Fruit fly (Drosophila melanogaster) whole organism, embryonic: ENCODE data around the gene stas.
A peak's percentile ranks its signal among the peaks of the same experiment; 100 is the strongest.

ENCODE experiments used
- Abd-B ChIP-seq: fragments of 200-800 bp; sonication (Bioruptor generic); optimal IDR thresholded peaks from 2 replicates; lab custom pipeline; 2018; ENCODE audit warnings: missing biosample characterization, mild to moderate bottlenecking, missing genetic modification characterization, moderate library complexity
- Asciz ChIP-seq: fragments of 200-800 bp; sonication (Bioruptor generic); optimal IDR thresholded peaks from 2 replicates; lab custom pipeline; 2017; ENCODE audit warnings: missing biosample characterization, mild to moderate bottlenecking, missing genetic modification characterization, missing genetic modification reagents
- Awh ChIP-seq: fragments of 200-800 bp; sonication (Bioruptor generic); IDR thresholded peaks from 2 replicates; pipeline ENCODE4, ENCODE4 v1.3.6; 2022; ENCODE audit warnings: missing biosample characterization, missing genetic modification characterization
- CG10274 ChIP-seq: fragments of 200-800 bp; sonication (Bioruptor generic); optimal IDR thresholded peaks from 3 replicates; lab custom pipeline; 2017; ENCODE audit warnings: missing biosample characterization, mild to moderate bottlenecking, missing genetic modification characterization
- CG10565 ChIP-seq: fragments of 200-800 bp; sonication (Bioruptor generic); optimal IDR thresholded peaks from 3 replicates; lab custom pipeline; 2016; ENCODE audit warnings: missing biosample characterization, mild to moderate bottlenecking, missing genetic modification characterization
- CG12236 ChIP-seq: fragments of 200-800 bp; sonication (Bioruptor generic); optimal IDR thresholded peaks from 2 replicates; lab custom pipeline; 2016; ENCODE audit warnings: missing biosample characterization, missing genetic modification characterization
- CG12942 ChIP-seq: fragments of 200-800 bp; sonication (Bioruptor generic); optimal IDR thresholded peaks from 3 replicates; lab custom pipeline; 2016; ENCODE audit warnings: missing biosample characterization, missing genetic modification characterization
- CG13424 ChIP-seq: fragments of 200-800 bp; sonication (Bioruptor generic); optimal IDR thresholded peaks from 2 replicates; lab custom pipeline; 2019; ENCODE audit warnings: missing biosample characterization, mild to moderate bottlenecking, missing genetic modification characterization, moderate library complexity
- CG14860 ChIP-seq: fragments of 200-800 bp; sonication (Bioruptor generic); IDR thresholded peaks from 3 replicates; pipeline ENCODE4 v1.3.6; 2022; ENCODE audit warnings: missing biosample characterization, missing genetic modification characterization; ENCODE audit not compliant: partially characterized antibody
- CG15269 ChIP-seq: fragments of 200-800 bp; sonication (Bioruptor generic); optimal IDR thresholded peaks from 2 replicates; lab custom pipeline; 2018; ENCODE audit warnings: missing biosample characterization, mild to moderate bottlenecking, missing genetic modification characterization, moderate library complexity
- CG1602 ChIP-seq: fragments of 200-800 bp; sonication (Bioruptor generic); optimal IDR thresholded peaks from 3 replicates; lab custom pipeline; 2016; ENCODE audit warnings: missing biosample characterization, missing genetic modification characterization
- CG17802 ChIP-seq: fragments of 200-800 bp; sonication (Bioruptor generic); optimal IDR thresholded peaks from 2 replicates; lab custom pipeline; 2018; ENCODE audit warnings: missing biosample characterization, mild to moderate bottlenecking, missing genetic modification characterization, moderate library complexity
- CG17912 ChIP-seq: fragments of 200-800 bp; sonication (Bioruptor generic); optimal IDR thresholded peaks from 2 replicates; lab custom pipeline; 2018; ENCODE audit warnings: missing biosample characterization, mild to moderate bottlenecking, missing genetic modification characterization
- CG18619 ChIP-seq: fragments of 200-800 bp; sonication (Bioruptor generic); optimal IDR thresholded peaks from 3 replicates; lab custom pipeline; 2017; ENCODE audit warnings: missing biosample characterization, mild to moderate bottlenecking, missing genetic modification characterization
- CG3163 ChIP-seq: fragments of 200-800 bp; sonication (Bioruptor generic); optimal IDR thresholded peaks from 3 replicates; lab custom pipeline; 2016; ENCODE audit warnings: missing biosample characterization, missing genetic modification characterization
- CG34422 ChIP-seq: fragments of 200-800 bp; sonication (Bioruptor generic); IDR thresholded peaks from 3 replicates; pipeline ENCODE4 v1.3.6; 2022; ENCODE audit warnings: missing biosample characterization, missing genetic modification characterization
- CG4282 ChIP-seq: fragments of 200-800 bp; sonication (Bioruptor generic); optimal IDR thresholded peaks from 2 replicates; lab custom pipeline; 2016; ENCODE audit warnings: missing biosample characterization, missing genetic modification characterization
- CG4424 ChIP-seq: fragments of 200-800 bp; sonication (Bioruptor generic); optimal IDR thresholded peaks from 3 replicates; lab custom pipeline; 2016; ENCODE audit warnings: missing biosample characterization, missing genetic modification characterization
- CG4617 ChIP-seq: fragments of 200-800 bp; sonication (Bioruptor generic); optimal IDR thresholded peaks from 3 replicates; lab custom pipeline; 2016; ENCODE audit warnings: missing biosample characterization, missing genetic modification characterization, borderline replicate concordance
- CG6765 ChIP-seq: fragments of 200-800 bp; sonication (Bioruptor generic); optimal IDR thresholded peaks from 3 replicates; lab custom pipeline; 2017; ENCODE audit warnings: missing biosample characterization, mild to moderate bottlenecking, missing genetic modification characterization
- CG6791 ChIP-seq: fragments of 200-800 bp; sonication (Bioruptor generic); IDR thresholded peaks from 3 replicates; pipeline ENCODE4 v1.3.6; 2022; ENCODE audit warnings: missing biosample characterization, missing genetic modification characterization; ENCODE audit not compliant: partially characterized antibody
- CG7372 ChIP-seq: fragments of 200-800 bp; sonication (Bioruptor generic); IDR thresholded peaks from 2 replicates; pipeline ENCODE4 v1.3.6; 2022; ENCODE audit warnings: missing biosample characterization, missing genetic modification characterization
- CG9727 ChIP-seq: fragments of 200-800 bp; sonication (Bioruptor generic); optimal IDR thresholded peaks from 3 replicates; lab custom pipeline; 2017; ENCODE audit warnings: missing biosample characterization, mild to moderate bottlenecking, missing genetic modification characterization
- CG9876 ChIP-seq: fragments of 200-800 bp; sonication (Bioruptor generic); optimal IDR thresholded peaks from 2 replicates; lab custom pipeline; 2016; ENCODE audit warnings: missing biosample characterization, missing genetic modification characterization
- Dfd ChIP-seq, 2 experiments: fragments of >200 bp; optimal IDR thresholded peaks; 2 replicates each; lab custom pipeline; 2017; ENCODE audit warnings: missing biosample characterization in 2 of 2, missing genetic modification characterization in 2 of 2
- Ets97D ChIP-seq: fragments of 200-800 bp; sonication (Bioruptor generic); optimal IDR thresholded peaks from 3 replicates; lab custom pipeline; 2016; ENCODE audit warnings: missing biosample characterization, missing genetic modification characterization
- Fer3 ChIP-seq: fragments of 200-800 bp; sonication (Bioruptor generic); optimal IDR thresholded peaks from 2 replicates; lab custom pipeline; 2018; ENCODE audit warnings: missing biosample characterization, mild to moderate bottlenecking, missing genetic modification characterization, moderate library complexity
- Hmx ChIP-seq: fragments of 200-800 bp; sonication (Bioruptor generic); optimal IDR thresholded peaks from 2 replicates; lab custom pipeline; 2016; ENCODE audit warnings: missing biosample characterization, missing genetic modification characterization
- Nf-YB ChIP-seq: fragments of 200-800 bp; sonication (Bioruptor generic); optimal IDR thresholded peaks from 3 replicates; lab custom pipeline; 2019; ENCODE audit warnings: missing biosample characterization, mild to moderate bottlenecking, missing genetic modification characterization, moderate library complexity
- Side ChIP-seq: fragments of 200-800 bp; sonication (Bioruptor generic); optimal IDR thresholded peaks from 2 replicates; lab custom pipeline; 2016; ENCODE audit warnings: missing biosample characterization, missing genetic modification characterization
- Sin3A ChIP-seq: fragments of >200 bp; optimal IDR thresholded peaks from 2 replicates; lab custom pipeline; 2018
- Sox100B ChIP-seq: fragments of 200-800 bp; sonication (Bioruptor generic); optimal IDR thresholded peaks from 3 replicates; lab custom pipeline; 2018; ENCODE audit warnings: missing biosample characterization, mild to moderate bottlenecking, missing genetic modification characterization
- amos ChIP-seq: fragments of 200-800 bp; sonication (Bioruptor generic); IDR thresholded peaks from 2 replicates; pipeline ENCODE4 v1.3.6; 2022; ENCODE audit warnings: missing biosample characterization, missing genetic modification characterization; ENCODE audit not compliant: partially characterized antibody
- az2 ChIP-seq: fragments of 200-800 bp; sonication (Bioruptor generic); optimal IDR thresholded peaks from 3 replicates; lab custom pipeline; 2016; ENCODE audit warnings: missing biosample characterization, missing genetic modification characterization
- croc ChIP-seq: fragments of 200-800 bp; sonication (Bioruptor generic); conservative IDR thresholded peaks from 3 replicates; pipeline ENCODE4 v1.3.6; 2022; ENCODE audit warnings: missing biosample characterization, missing genetic modification characterization
- da ChIP-seq: fragments of 200-800 bp; sonication (Bioruptor generic); optimal IDR thresholded peaks from 2 replicates; lab custom pipeline; 2016; ENCODE audit warnings: missing biosample characterization, missing genetic modification characterization
- disco-r ChIP-seq: fragments of 200-800 bp; sonication (Bioruptor generic); optimal IDR thresholded peaks from 2 replicates; lab custom pipeline; 2016; ENCODE audit warnings: missing biosample characterization, missing genetic modification characterization
- dpn ChIP-seq, 2 experiments: fragments of 200-800 bp; sonication (Bioruptor generic); optimal IDR thresholded peaks; 3 replicates each; lab custom pipeline; 2016; ENCODE audit warnings: missing biosample characterization in 2 of 2, missing genetic modification characterization in 2 of 2
- fru ChIP-seq: fragments of >200 bp; optimal IDR thresholded peaks from 2 replicates; lab custom pipeline; 2017
- gce ChIP-seq: fragments of 200-800 bp; sonication (Bioruptor generic); IDR thresholded peaks from 3 replicates; pipeline ENCODE4 v1.3.6; 2022; ENCODE audit warnings: missing biosample characterization, missing genetic modification characterization
- gfzf ChIP-seq: fragments of 200-800 bp; sonication (Bioruptor generic); optimal IDR thresholded peaks from 2 replicates; lab custom pipeline; 2016; ENCODE audit warnings: missing biosample characterization, mild to moderate bottlenecking, missing genetic modification characterization, moderate library complexity
- luna ChIP-seq: fragments of 200-800 bp; sonication (Bioruptor generic); optimal IDR thresholded peaks from 2 replicates; lab custom pipeline; 2016; ENCODE audit warnings: missing biosample characterization, missing genetic modification characterization
- psq ChIP-seq: fragments of 200-800 bp; sonication (Bioruptor generic); optimal IDR thresholded peaks from 2 replicates; lab custom pipeline; 2017; ENCODE audit warnings: missing biosample characterization, missing genetic modification characterization
- salm ChIP-seq: fragments of 200-800 bp; sonication (Bioruptor generic); optimal IDR thresholded peaks from 2 replicates; lab custom pipeline; 2018; ENCODE audit warnings: missing biosample characterization, mild to moderate bottlenecking, missing genetic modification characterization
- stwl ChIP-seq: fragments of 200-800 bp; sonication (Bioruptor generic); optimal IDR thresholded peaks from 3 replicates; lab custom pipeline; 2018; ENCODE audit warnings: missing biosample characterization, mild to moderate bottlenecking, missing genetic modification characterization, moderate library complexity
- sug ChIP-seq: fragments of 200-800 bp; optimal IDR thresholded peaks from 2 replicates; lab custom pipeline; 2019; ENCODE audit warnings: missing biosample characterization, mild to moderate bottlenecking, missing genetic modification characterization, moderate library complexity
- tll ChIP-seq, 2 experiments: fragments of 200-800 bp in 1 of 2; fragments of >200 bp in 1 of 2; sonication (Bioruptor generic) in 1 of 2; optimal IDR thresholded peaks; 2 replicates each; lab custom pipeline; 2017 to 2019; ENCODE audit warnings: missing biosample characterization in 2 of 2, missing genetic modification characterization in 2 of 2, mild to moderate bottlenecking in 1 of 2, moderate library complexity in 1 of 2
- vfl ChIP-seq: fragments of 200-800 bp; sonication (Bioruptor generic); optimal IDR thresholded peaks from 2 replicates; lab custom pipeline; 2016; ENCODE audit warnings: missing biosample characterization, missing genetic modification characterization
- wor ChIP-seq: fragments of 200-800 bp; sonication (Bioruptor generic); IDR thresholded peaks from 2 replicates; pipeline ENCODE4 v1.3.6; 2022; ENCODE audit warnings: missing biosample characterization, missing genetic modification characterization
- zen ChIP-seq: fragments of 200-800 bp; sonication (Bioruptor generic); optimal IDR thresholded peaks from 3 replicates; lab custom pipeline; 2018; ENCODE audit warnings: missing biosample characterization, mild to moderate bottlenecking, missing genetic modification characterization, moderate library complexity

stas gene

dm6 chrX:17631996-17632612 is 4.4 kb upstream of the stas start, which contains the start of the genes corolla and ND-24 (continued):
- TF ChIP-seq da: peak; percentile 48
- peak; percentile 86 for TF ChIP-seq Awh
- TF ChIP-seq CG4282 (GFP tag; lab: Kevin White, UChicago): peak; percentile 67
- TF ChIP-seq fru (lab: Kevin White, UChicago): no peak
- peak; percentile 75 for TF ChIP-seq CG7372 (GFP tag; lab: Robert Waterston, UW)
- peak; percentile 90 for TF ChIP-seq CG34422 (GFP tag; lab: Robert Waterston, UW)
- TF ChIP-seq Dfd (GFP tag; optimal IDR thresholded peaks at IDR 0.05; lab: Kevin White, UChicago): no peak
- TF ChIP-seq CG15269 (tag; lab: Kevin White, UChicago): peak; percentile 78
- TF ChIP-seq Fer3 (tag; lab: Kevin White, UChicago): peak; percentile 82
- no peak for TF ChIP-seq Asciz (GFP tag; lab: Kevin White, UChicago)
- peak; percentile 60 for TF ChIP-seq CG6765 (GFP tag; lab: Kevin White, UChicago)
- TF ChIP-seq CG4617 (GFP tag; lab: Kevin White, UChicago): peak; percentile 76
- TF ChIP-seq zen (tag; lab: Kevin White, UChicago): peak; percentile 74
- TF ChIP-seq CG9876: peak; percentile 68
- no peak for TF ChIP-seq CG10274
- TF ChIP-seq CG3163 (GFP tag; lab: Kevin White, UChicago): peak; percentile 53
- TF ChIP-seq disco-r (GFP tag; lab: Kevin White, UChicago): peak; percentile 73
- peak; percentile 54 for TF ChIP-seq Hmx
- peak; percentile 59; the same call in 1 of the 3 replicates for TF ChIP-seq gce (GFP tag; lab: Robert Waterston, UW)
- peak; percentile 53 for TF ChIP-seq CG17802 (tag; lab: Kevin White, UChicago)
- TF ChIP-seq gfzf (GFP tag; lab: Kevin White, UChicago): peak; percentile 45
- TF ChIP-seq CG18619 (GFP tag; lab: Kevin White, UChicago): peak; percentile 68
- TF ChIP-seq tll (GFP tag; optimal IDR thresholded peaks at IDR 0.05; lab: Kevin White, UChicago): peak in 1 of 2 experiments; percentile 22
- peak; percentile 81 for TF ChIP-seq CG6791
- peak; percentile 77 for TF ChIP-seq stwl (tag; lab: Kevin White, UChicago)
- peak; percentile 85 for TF ChIP-seq az2 (GFP tag; lab: Kevin White, UChicago)
- peak; percentile 75 for TF ChIP-seq Sin3A (lab: Kevin White, UChicago)
- peak; percentile 76 for TF ChIP-seq Side (GFP tag; lab: Kevin White, UChicago)
- peak; percentile 86 for TF ChIP-seq CG9727 (GFP tag; lab: Kevin White, UChicago)
- TF ChIP-seq vfl (GFP tag; lab: Kevin White, UChicago): peak; percentile 87
- peak; percentile 83 for TF ChIP-seq CG1602 (GFP tag; lab: Kevin White, UChicago)
- peak; percentile 16 for TF ChIP-seq salm (tag; lab: Kevin White, UChicago)
- peak; percentile 87 for TF ChIP-seq CG14860
- peak; percentile 85 for TF ChIP-seq CG12942 (GFP tag; lab: Kevin White, UChicago)
- no peak for TF ChIP-seq CG17912 (GFP tag; lab: Kevin White, UChicago)
- TF ChIP-seq CG12236 (GFP tag; lab: Kevin White, UChicago): peak; percentile 48
- peak; percentile 85 for TF ChIP-seq amos
- TF ChIP-seq sug (tag; lab: Kevin White, UChicago): peak; percentile 59
- peak; percentile 1 for TF ChIP-seq CG10565
- peak; percentile 87 to 89 for TF ChIP-seq dpn (GFP tag; optimal IDR thresholded peaks at IDR 0.05; lab: Kevin White, UChicago)
- peak; percentile 68 for TF ChIP-seq Sox100B
- TF ChIP-seq CG4424 (GFP tag; lab: Kevin White, UChicago): peak; percentile 81
- peak; percentile 81 for TF ChIP-seq Ets97D (GFP tag; lab: Kevin White, UChicago)
- peak; percentile 69 for TF ChIP-seq croc (GFP tag; lab: Robert Waterston, UW)
- TF ChIP-seq CG13424 (tag; lab: Kevin White, UChicago): peak; percentile 78
- TF ChIP-seq Abd-B (GFP tag; lab: Kevin White, UChicago): peak; percentile 79
- TF ChIP-seq wor (GFP tag; lab: Robert Waterston, UW): peak; percentile 77
- TF ChIP-seq psq (GFP tag; lab: Kevin White, UChicago): peak; percentile 55
- TF ChIP-seq Nf-YB (GFP tag; lab: Kevin White, UChicago): peak; percentile 45
- TF ChIP-seq luna (GFP tag; lab: Kevin White, UChicago): peak; percentile 64
